Fruit fly (Drosophila melanogaster) whole organism: Measurements from ENCODE around the gene Fbxl4.

ENCODE experiments used
- CG8478 ChIP-seq: fragments of >200 bp; optimal IDR thresholded peaks from 2 replicates; lab custom pipeline; 2018; ENCODE audit warnings: inconsistent platforms
- Dll ChIP-seq: fragments of >200 bp; optimal IDR thresholded peaks from 2 replicates; lab custom pipeline; 2017
- EcR ChIP-seq, 2 experiments: fragments of >200 bp; optimal IDR thresholded peaks; 2 replicates each; lab custom pipeline; 2017; ENCODE audit warnings: missing biosample characterization in 2 of 2, missing genetic modification characterization in 2 of 2, missing genetic modification reagents in 2 of 2
- usp ChIP-seq: fragments of >200 bp; optimal IDR thresholded peaks from 2 replicates; lab custom pipeline; 2017; ENCODE audit warnings: missing biosample characterization, missing genetic modification characterization, mixed read lengths

dm6 chrX:14218045-14218483 lies 19.7 kb downstream of the Fbxl4 start:
- TF ChIP-seq CG8478 (lab: Kevin White, UChicago) (no peak), usp (GFP tag; lab: Kevin White, UChicago) (no peak), Dll (lab: Kevin White, UChicago) (no peak), EcR (GFP tag; optimal IDR thresholded peaks at IDR 0.05; lab: Kevin White, UChicago) (no peak)
